Worm (Caenorhabditis elegans) whole organism, L3 larva: Measurements from ENCODE around the gene Y73F8A.32.

Experiments used
- R02D3.7 ChIP-seq: fragments of 150-350 bp; optimal IDR thresholded peaks from 2 replicates; lab custom pipeline; 2014; ENCODE audit warnings: missing biosample characterization, missing genetic modification characterization
- ZK546.5 ChIP-seq: sonication (generic microtip); optimal IDR thresholded peaks from 2 replicates; lab custom pipeline; 2017; ENCODE audit warnings: missing biosample characterization, missing genetic modification characterization
- aly-2 ChIP-seq: fragments of 150-350 bp; optimal IDR thresholded peaks from 2 replicates; lab custom pipeline; 2014; ENCODE audit warnings: missing biosample characterization, missing genetic modification characterization
- ama-1 ChIP-seq: fragments of 150-350 bp; optimal IDR thresholded peaks from 2 replicates; lab custom pipeline; 2018
- ceh-16 ChIP-seq: sonication (generic microtip); optimal IDR thresholded peaks from 2 replicates; lab custom pipeline; 2017; ENCODE audit warnings: missing biosample characterization, missing genetic modification characterization
- ceh-28 ChIP-seq: fragments of 150-350 bp; optimal IDR thresholded peaks from 2 replicates; lab custom pipeline; 2014; ENCODE audit warnings: missing biosample characterization, missing genetic modification reagents, missing genetic modification characterization
- ceh-82 ChIP-seq: fragments of 150-350 bp; optimal IDR thresholded peaks from 2 replicates; lab custom pipeline; 2014; ENCODE audit warnings: missing biosample characterization, missing genetic modification characterization
- ceh-9 ChIP-seq: sonication (generic microtip); optimal IDR thresholded peaks from 2 replicates; lab custom pipeline; 2018; ENCODE audit warnings: missing biosample characterization, missing genetic modification characterization
- daf-12 ChIP-seq: fragments of 150-350 bp; optimal IDR thresholded peaks from 2 replicates; lab custom pipeline; 2014; ENCODE audit warnings: missing biosample characterization, missing genetic modification reagents, missing genetic modification characterization
- egl-27 ChIP-seq: sonication (generic microtip); optimal IDR thresholded peaks from 4 replicates; lab custom pipeline; 2017; ENCODE audit warnings: missing biosample characterization, missing genetic modification reagents, missing genetic modification characterization
- egl-5 ChIP-seq: fragments of 150-350 bp; optimal IDR thresholded peaks from 2 replicates; lab custom pipeline; 2017; ENCODE audit warnings: missing biosample characterization, missing genetic modification reagents, missing genetic modification characterization, inconsistent platforms
- elt-1 ChIP-seq: fragments of 150-350 bp; optimal IDR thresholded peaks from 2 replicates; lab custom pipeline; 2014; ENCODE audit warnings: missing biosample characterization, missing genetic modification characterization
- elt-2 ChIP-seq: sonication (generic microtip); optimal IDR thresholded peaks from 2 replicates; lab custom pipeline; 2016; ENCODE audit warnings: missing genetic modification reagents, mild to moderate bottlenecking, missing genetic modification characterization, missing compliant biosample characterization
- elt-3 ChIP-seq, 3 experiments: fragments of 150-350 bp in 1 of 3; sonication (generic microtip) in 2 of 3; optimal IDR thresholded peaks; 2 replicates in 2 of 3; 4 replicates in 1 of 3; lab custom pipeline; 2014 to 2017; ENCODE audit warnings: missing biosample characterization in 3 of 3, missing genetic modification characterization in 3 of 3
- eor-1 ChIP-seq, 2 experiments: fragments of 150-350 bp; optimal IDR thresholded peaks; 2 replicates each; lab custom pipeline; 2014 to 2018; ENCODE audit warnings: missing biosample characterization in 2 of 2, missing genetic modification characterization in 2 of 2
- fkh-10 ChIP-seq: sonication (generic microtip); optimal IDR thresholded peaks from 2 replicates; lab custom pipeline; 2017; ENCODE audit warnings: missing biosample characterization, missing genetic modification reagents, missing genetic modification characterization
- fkh-2 ChIP-seq: fragments of 150-350 bp; optimal IDR thresholded peaks from 2 replicates; lab custom pipeline; 2014; ENCODE audit warnings: missing biosample characterization, missing genetic modification reagents, missing genetic modification characterization
- fos-1 ChIP-seq: fragments of 150-350 bp; optimal IDR thresholded peaks from 2 replicates; lab custom pipeline; 2014; ENCODE audit warnings: missing biosample characterization, missing genetic modification characterization
- hmg-11 ChIP-seq: sonication (generic microtip); optimal IDR thresholded peaks from 2 replicates; lab custom pipeline; 2016; ENCODE audit warnings: missing genetic modification characterization, missing compliant biosample characterization
- jun-1 ChIP-seq: fragments of 150-350 bp; optimal IDR thresholded peaks from 2 replicates; lab custom pipeline; 2014; ENCODE audit warnings: missing biosample characterization, missing genetic modification reagents, missing genetic modification characterization
- lin-15B ChIP-seq: fragments of 150-350 bp; optimal IDR thresholded peaks from 2 replicates; lab custom pipeline; 2014; ENCODE audit warnings: missing biosample characterization, missing genetic modification characterization
- lin-39 ChIP-seq: fragments of 150-350 bp; optimal IDR thresholded peaks from 2 replicates; lab custom pipeline; 2018; ENCODE audit warnings: missing biosample characterization, missing genetic modification reagents, missing genetic modification characterization
- lsy-12 ChIP-seq: sonication (generic microtip); optimal IDR thresholded peaks from 2 replicates; lab custom pipeline; 2016; ENCODE audit warnings: mild to moderate bottlenecking, missing genetic modification characterization, missing compliant biosample characterization
- mdl-1 ChIP-seq: fragments of 150-350 bp; optimal IDR thresholded peaks from 2 replicates; lab custom pipeline; 2014; ENCODE audit warnings: missing biosample characterization, missing genetic modification characterization
- mml-1 ChIP-seq: fragments of 150-350 bp; sonication (generic microtip); optimal IDR thresholded peaks from 3 replicates; lab custom pipeline; 2014; ENCODE audit warnings: missing biosample characterization, missing genetic modification characterization
- nfya-1 ChIP-seq: sonication (generic microtip); optimal IDR thresholded peaks from 2 replicates; lab custom pipeline; 2017; ENCODE audit warnings: missing genetic modification characterization, mild to moderate bottlenecking, missing compliant biosample characterization, antibody characterized with exemption, moderate library complexity; ENCODE audit not compliant: insufficient read depth
- nhr-11 ChIP-seq: fragments of 150-350 bp; optimal IDR thresholded peaks from 2 replicates; lab custom pipeline; 2014; ENCODE audit warnings: missing biosample characterization, missing genetic modification characterization
- nhr-12 ChIP-seq: fragments of 150-350 bp; optimal IDR thresholded peaks from 2 replicates; lab custom pipeline; 2014; ENCODE audit warnings: missing biosample characterization, missing genetic modification characterization
- nhr-23 ChIP-seq: fragments of 150-350 bp; optimal IDR thresholded peaks from 2 replicates; lab custom pipeline; 2014; ENCODE audit warnings: missing biosample characterization, missing genetic modification reagents, missing genetic modification characterization
- nhr-237 ChIP-seq: fragments of 150-350 bp; optimal IDR thresholded peaks from 2 replicates; lab custom pipeline; 2014; ENCODE audit warnings: missing biosample characterization, missing genetic modification characterization
- nhr-25 ChIP-seq: sonication (generic microtip); optimal IDR thresholded peaks from 2 replicates; lab custom pipeline; 2017; ENCODE audit warnings: missing biosample characterization, missing genetic modification characterization
- nhr-28 ChIP-seq: fragments of 150-350 bp; optimal IDR thresholded peaks from 2 replicates; lab custom pipeline; 2014; ENCODE audit warnings: missing biosample characterization, missing genetic modification characterization
- nhr-43 ChIP-seq: sonication (generic microtip); optimal IDR thresholded peaks from 2 replicates; lab custom pipeline; 2016; ENCODE audit warnings: mild to moderate bottlenecking, missing genetic modification characterization, missing compliant biosample characterization; ENCODE audit not compliant: poor library complexity, severe bottlenecking
- nhr-67 ChIP-seq: fragments of 150-350 bp; optimal IDR thresholded peaks from 2 replicates; lab custom pipeline; 2014; ENCODE audit warnings: missing biosample characterization, missing genetic modification characterization
- nhr-76 ChIP-seq: fragments of 150-350 bp; sonication (generic microtip); optimal IDR thresholded peaks from 5 replicates; lab custom pipeline; 2014; ENCODE audit warnings: missing biosample characterization, missing genetic modification characterization
- nhr-77 ChIP-seq: fragments of 150-350 bp; optimal IDR thresholded peaks from 2 replicates; lab custom pipeline; 2014; ENCODE audit warnings: missing biosample characterization, missing genetic modification characterization
- pha-4 ChIP-seq: fragments of 150-350 bp; optimal IDR thresholded peaks from 2 replicates; lab custom pipeline; 2014; ENCODE audit warnings: missing biosample characterization, missing genetic modification reagents, missing genetic modification characterization
- pqm-1 ChIP-seq: fragments of 150-350 bp; optimal IDR thresholded peaks from 2 replicates; lab custom pipeline; 2017; ENCODE audit warnings: missing biosample characterization, missing genetic modification characterization, inconsistent platforms
- sea-2 ChIP-seq: fragments of 150-350 bp; sonication (generic microtip); optimal IDR thresholded peaks from 4 replicates; lab custom pipeline; 2014; ENCODE audit warnings: missing biosample characterization, missing genetic modification reagents, missing genetic modification characterization
- skn-1 ChIP-seq: fragments of 150-350 bp; optimal IDR thresholded peaks from 2 replicates; lab custom pipeline; 2014; ENCODE audit warnings: missing biosample characterization, missing genetic modification characterization
- snpc-4 ChIP-seq: fragments of 150-350 bp; optimal IDR thresholded peaks from 2 replicates; lab custom pipeline; 2014; ENCODE audit warnings: missing biosample characterization, missing genetic modification characterization
- tbx-2 ChIP-seq: sonication (generic microtip); optimal IDR thresholded peaks from 2 replicates; lab custom pipeline; 2016; ENCODE audit warnings: mild to moderate bottlenecking, missing genetic modification characterization, missing compliant biosample characterization
- unc-39 ChIP-seq: sonication (generic microtip); optimal IDR thresholded peaks from 4 replicates; lab custom pipeline; 2017; ENCODE audit warnings: missing biosample characterization, missing genetic modification characterization
- unc-62 ChIP-seq: fragments of 150-350 bp; sonication (generic microtip); optimal IDR thresholded peaks from 4 replicates; lab custom pipeline; 2014; ENCODE audit warnings: missing biosample characterization, missing genetic modification reagents, missing genetic modification characterization
- zag-1 ChIP-seq: fragments of 150-350 bp; optimal IDR thresholded peaks from 2 replicates; lab custom pipeline; 2014; ENCODE audit warnings: missing biosample characterization, missing genetic modification characterization
- ztf-11 ChIP-seq: fragments of 150-350 bp; optimal IDR thresholded peaks from 2 replicates; lab custom pipeline; 2014; ENCODE audit warnings: missing biosample characterization, missing genetic modification characterization
- ztf-4 ChIP-seq: fragments of 150-350 bp; optimal IDR thresholded peaks from 2 replicates; lab custom pipeline; 2014; ENCODE audit warnings: missing biosample characterization, missing genetic modification characterization

Gene Y73F8A.32

ce11 chrIV:15472387-15472859 lies 48.8 kb downstream of the Y73F8A.32 start, which contains the start of gene Y73F8A.27 (continued):
- TF ChIP-seq tbx-2 (tag; lab: Kevin White, UChicago) (peak; percentile 89), daf-12 (tag; lab: Kevin White, UChicago) (peak; percentile 53), eor-1 (tag; optimal IDR thresholded peaks at IDR 0.05; lab: Kevin White, UChicago) (peak in 1 of 2 experiments; percentile 64), aly-2 (tag; lab: Kevin White, UChicago) (no peak)

- no peak for TF ChIP-seq mdl-1 (tag; lab: Kevin White, UChicago)
- TF ChIP-seq ceh-82, result peak; percentile 84
- peak; percentile 97 for TF ChIP-seq nhr-43 (tag; lab: Kevin White, UChicago)
- TF ChIP-seq nhr-77 (tag; lab: Kevin White, UChicago), result peak; percentile 92
- peak; percentile 89 for TF ChIP-seq egl-5 (tag; lab: Kevin White, UChicago)
- TF ChIP-seq fkh-10 (GFP tag; lab: Kevin White, UChicago), result peak; percentile 95
- no peak for TF ChIP-seq ztf-11
- TF ChIP-seq ztf-4 (tag; lab: Kevin White, UChicago), result peak; percentile 80
- TF ChIP-seq nhr-25, result peak; percentile 96
- no peak for TF ChIP-seq elt-3 (tag; optimal IDR thresholded peaks at IDR 0.05; lab: Kevin White, UChicago)
- no peak for TF ChIP-seq fos-1 (tag; lab: Kevin White, UChicago)
- peak; percentile 61 for TF ChIP-seq egl-27 (tag; lab: Kevin White, UChicago)
- peak; percentile 91 for TF ChIP-seq snpc-4 (tag; lab: Kevin White, UChicago)
- TF ChIP-seq R02D3.7 (tag; lab: Kevin White, UChicago), result peak; percentile 87
- peak; percentile 98 for TF ChIP-seq nhr-23
- peak; percentile 95 for TF ChIP-seq jun-1 (tag; lab: Kevin White, UChicago)
- peak; percentile 92 for TF ChIP-seq skn-1 (tag; lab: Kevin White, UChicago)
- peak; percentile 60 for TF ChIP-seq fkh-2 (tag; lab: Kevin White, UChicago)
- TF ChIP-seq daf-12 (tag; lab: Kevin White, UChicago), result peak; percentile 19
- no peak for TF ChIP-seq ceh-9
- peak; percentile 36 for TF ChIP-seq nhr-67 (tag; lab: Kevin White, UChicago)
- no peak for TF ChIP-seq nhr-12 (tag; lab: Kevin White, UChicago)
- peak; percentile 49 for TF ChIP-seq ZK546.5 (tag; lab: Kevin White, UChicago)
- TF ChIP-seq ama-1 (lab: Kevin White, UChicago), result peak; percentile 66
- peak; percentile 74 for TF ChIP-seq nhr-76 (tag; lab: Kevin White, UChicago)
- peak; percentile 99 for TF ChIP-seq lin-15B (tag; lab: Kevin White, UChicago)
- TF ChIP-seq unc-39, result peak; percentile 29
- peak; percentile 21 for TF ChIP-seq zag-1 (tag; lab: Kevin White, UChicago)
- no peak for TF ChIP-seq mml-1 (tag; lab: Kevin White, UChicago)
- peak; percentile 47 for TF ChIP-seq aly-2 (tag; lab: Kevin White, UChicago)
- peak; percentile 90 for TF ChIP-seq lsy-12 (tag; lab: Kevin White, UChicago)
- TF ChIP-seq elt-1 (tag; lab: Kevin White, UChicago), result peak; percentile 53
- peak; percentile 95 for TF ChIP-seq nhr-11
- TF ChIP-seq elt-2 (tag; lab: Kevin White, UChicago), result peak; percentile 74
- TF ChIP-seq pqm-1 (tag; lab: Kevin White, UChicago), result peak; percentile 85
- peak; percentile 34 for TF ChIP-seq unc-62
- TF ChIP-seq pha-4 (tag; lab: Kevin White, UChicago), result peak; percentile 97
- TF ChIP-seq nhr-237 (tag; lab: Kevin White, UChicago), result no peak
- TF ChIP-seq ceh-16 (tag; lab: Kevin White, UChicago), result no peak
- peak; percentile 72 for TF ChIP-seq lin-39
- peak in 1 of 2 experiments; percentile 77 for TF ChIP-seq eor-1 (tag; optimal IDR thresholded peaks at IDR 0.05; lab: Kevin White, UChicago)
- TF ChIP-seq nfya-1 (tag; lab: Kevin White, UChicago), result peak; percentile 95
- peak; percentile 87 for TF ChIP-seq hmg-11 (tag; lab: Kevin White, UChicago)
- peak; percentile 50 for TF ChIP-seq nhr-28 (tag; lab: Kevin White, UChicago)
- peak; percentile 95 for TF ChIP-seq tbx-2 (tag; lab: Kevin White, UChicago)
- TF ChIP-seq sea-2 (GFP tag; lab: Kevin White, UChicago), result no peak
- peak; percentile 94 for TF ChIP-seq ceh-28 (tag; lab: Kevin White, UChicago)
Measured at ce11 chrIV:15471430-15471829, 49.8 kb downstream of the Y73F8A.32 start, which contains the start of gene ntl-11. TSS of gene ntl-11 (minus strand) at chrIV:15471495.
